4 worm cellular contexts compared by ENCODE assay signal in genomic region chrX:3887595-3887994, ce11.
TF ChIP-seq lines count a peak whose summit lies in the region.

No protein-coding gene starts in this region.

TF ChIP-seq in whole organism, L4 larva, 104 proteins besides CTCF, POLR2A, EP300 and RAD21:
- TF ChIP-seq set-16 (GFP tag; IDR thresholded peaks at IDR 0.05; lab: Robert Waterston, UW) (peak; percentile 79), Y48G9A.11 (GFP tag; IDR thresholded peaks at IDR 0.05; lab: Robert Waterston, UW) (no peak)

TF ChIP-seq in whole organism, early embryonic, 17 proteins besides CTCF, POLR2A, EP300 and RAD21:
- TF ChIP-seq hmg-4 (GFP tag; optimal IDR thresholded peaks at IDR 0.05; lab: Kevin White, UChicago) (peak; percentile 32), hnd-1 (tag; optimal IDR thresholded peaks at IDR 0.05; lab: Kevin White, UChicago) (no peak)

TF ChIP-seq in whole organism, late embryonic, 69 proteins besides CTCF, POLR2A, EP300 and RAD21:
- TF ChIP-seq pqm-1 (tag; optimal IDR thresholded peaks at IDR 0.05; lab: Kevin White, UChicago) (no peak), ceh-45 (GFP tag; IDR thresholded peaks at IDR 0.05; lab: Robert Waterston, UW) (no peak), syd-9 (tag; optimal IDR thresholded peaks at IDR 0.05; lab: Kevin White, UChicago) (peak; percentile 1), ceh-31 (tag; optimal IDR thresholded peaks at IDR 0.05; lab: Kevin White, UChicago) (peak; percentile 32)

TF ChIP-seq in whole organism, young adult, 124 proteins besides CTCF, POLR2A, EP300 and RAD21:
- TF ChIP-seq snpc-3.4 (tag; optimal IDR thresholded peaks at IDR 0.05; lab: Kevin White, UChicago) = no peak
- TF ChIP-seq lir-1 (GFP tag; conservative IDR thresholded peaks at IDR 0.05; lab: Robert Waterston, UW) = 0 out of 2 replicates have a peak, but pooled peaks have one; percentile 35
- peak; percentile 50; the same call in 1 of the 2 replicates for TF ChIP-seq egrh-3 (GFP tag; IDR thresholded peaks at IDR 0.05; lab: Robert Waterston, UW)
- TF ChIP-seq ets-4 (GFP tag; optimal IDR thresholded peaks at IDR 0.05; lab: Kevin White, UChicago) = no peak
- TF ChIP-seq B0336.3 (GFP tag; IDR thresholded peaks at IDR 0.05; lab: Robert Waterston, UW) = no peak
- TF ChIP-seq lin-54 (GFP tag; optimal IDR thresholded peaks at IDR 0.05; lab: Kevin White, UChicago) = no peak
- peak; percentile 87 for TF ChIP-seq zfh-2 (GFP tag; conservative IDR thresholded peaks at IDR 0.05; lab: Robert Waterston, UW)
- TF ChIP-seq sea-2 (GFP tag; IDR thresholded peaks at IDR 0.05; lab: Robert Waterston, UW) = no peak
- no peak for TF ChIP-seq nfya-1 (tag; optimal IDR thresholded peaks at IDR 0.05; lab: Kevin White, UChicago; ENCODE audit: borderline replicate concordance, insufficient read depth)
- no peak for TF ChIP-seq unc-130 (GFP tag; optimal IDR thresholded peaks at IDR 0.05; lab: Kevin White, UChicago)
